Worm (Caenorhabditis elegans) whole organism, L1 larva: Measurements from ENCODE around the gene pelo-1.

Experiments used
- C04F5.9 ChIP-seq: sonication (generic microtip); optimal IDR thresholded peaks from 2 replicates; lab custom pipeline; 2016; ENCODE audit warnings: missing genetic modification characterization, missing compliant biosample characterization
- C34B4.2 ChIP-seq: sonication (generic microtip); optimal IDR thresholded peaks from 2 replicates; lab custom pipeline; 2017; ENCODE audit warnings: mild to moderate bottlenecking, missing genetic modification characterization, missing compliant biosample characterization
- F16B12.6 ChIP-seq: fragments of 150-350 bp; optimal IDR thresholded peaks from 2 replicates; lab custom pipeline; 2014; ENCODE audit warnings: missing biosample characterization, missing genetic modification characterization
- Y116A8C.19 ChIP-seq: sonication (generic microtip); optimal IDR thresholded peaks from 2 replicates; lab custom pipeline; 2016; ENCODE audit warnings: missing compliant biosample characterization, missing genetic modification characterization, borderline replicate concordance
- aha-1 ChIP-seq: fragments of 150-350 bp; optimal IDR thresholded peaks from 2 replicates; lab custom pipeline; 2014; ENCODE audit warnings: missing biosample characterization, missing genetic modification characterization
- alr-1 ChIP-seq: fragments of 200-800 bp; sonication (Bioruptor generic); optimal IDR thresholded peaks from 2 replicates; lab custom pipeline; 2018; ENCODE audit warnings: borderline replicate concordance, mild to moderate bottlenecking, missing genetic modification characterization, missing compliant biosample characterization
- aly-2 ChIP-seq: fragments of 150-350 bp; optimal IDR thresholded peaks from 2 replicates; lab custom pipeline; 2014; ENCODE audit warnings: missing biosample characterization, missing genetic modification characterization
- ama-1 ChIP-seq: fragments of 150-350 bp; optimal IDR thresholded peaks from 2 replicates; lab custom pipeline; 2014
- ceh-63 ChIP-seq: fragments of 200-800 bp; sonication (Bioruptor generic); optimal IDR thresholded peaks from 2 replicates; lab custom pipeline; 2018; ENCODE audit warnings: mild to moderate bottlenecking, missing genetic modification characterization, missing compliant biosample characterization
- ceh-8 ChIP-seq: fragments of 200-800 bp; sonication (Bioruptor generic); optimal IDR thresholded peaks from 2 replicates; lab custom pipeline; 2018; ENCODE audit warnings: mild to moderate bottlenecking, missing genetic modification characterization, moderate library complexity, missing compliant biosample characterization
- ceh-82 ChIP-seq, 3 experiments: fragments of 150-350 bp in 1 of 3; sonication (generic microtip) in 2 of 3; optimal IDR thresholded peaks; 2 replicates each; lab custom pipeline; 2014 to 2017; ENCODE audit warnings: missing biosample characterization in 3 of 3, missing genetic modification characterization in 3 of 3
- ceh-90 ChIP-seq: sonication (generic microtip); optimal IDR thresholded peaks from 2 replicates; lab custom pipeline; 2016; ENCODE audit warnings: missing genetic modification characterization, missing compliant biosample characterization
- ces-1 ChIP-seq: fragments of 150-350 bp; optimal IDR thresholded peaks from 2 replicates; lab custom pipeline; 2014; ENCODE audit warnings: missing biosample characterization, missing genetic modification reagents, missing genetic modification characterization
- dpl-1 ChIP-seq, 3 experiments: fragments of 150-350 bp in 2 of 3; sonication (generic microtip) in 1 of 3; optimal IDR thresholded peaks; 2 replicates each; lab custom pipeline; 2014 to 2017; ENCODE audit warnings: missing biosample characterization in 3 of 3, missing genetic modification characterization in 3 of 3, missing genetic modification reagents in 3 of 3
- efl-1 ChIP-seq, 4 experiments: fragments of 150-350 bp; optimal IDR thresholded peaks in 3 of 4; peaks in 1 of 4; 1 replicate in 1 of 4; 2 replicates in 3 of 4; lab custom pipeline; 2014; ENCODE audit warnings: missing biosample characterization in 2 of 4, missing genetic modification characterization in 2 of 4, missing genetic modification reagents in 2 of 4
- egl-27 ChIP-seq, 2 experiments: fragments of 150-350 bp in 1 of 2; sonication (generic microtip); optimal IDR thresholded peaks; 3 replicates each; lab custom pipeline; 2017 to 2018; ENCODE audit warnings: missing biosample characterization in 2 of 2, missing genetic modification characterization in 2 of 2, missing genetic modification reagents in 2 of 2
- elt-2 ChIP-seq: sonication (generic microtip); optimal IDR thresholded peaks from 2 replicates; lab custom pipeline; 2016; ENCODE audit warnings: missing genetic modification characterization, mild to moderate bottlenecking, inconsistent platforms, missing compliant biosample characterization, missing genetic modification reagents
- fkh-4 ChIP-seq: sonication (generic microtip); optimal IDR thresholded peaks from 2 replicates; lab custom pipeline; 2016; ENCODE audit warnings: missing compliant biosample characterization, missing genetic modification characterization, borderline replicate concordance
- fkh-8 ChIP-seq: sonication (generic microtip); optimal IDR thresholded peaks from 2 replicates; lab custom pipeline; 2016; ENCODE audit warnings: mild to moderate bottlenecking, missing genetic modification characterization, missing compliant biosample characterization
- fos-1 ChIP-seq: fragments of 150-350 bp; optimal IDR thresholded peaks from 2 replicates; lab custom pipeline; 2014; ENCODE audit warnings: missing biosample characterization, missing genetic modification characterization
- grh-1 ChIP-seq: fragments of 200-800 bp; sonication (Bioruptor generic); IDR thresholded peaks from 2 replicates; pipeline ENCODE4 v1.3.6; 2022; ENCODE audit warnings: missing genetic modification reagents, missing genetic modification characterization, missing compliant biosample characterization
- hlh-4 ChIP-seq: sonication (generic microtip); optimal IDR thresholded peaks from 2 replicates; lab custom pipeline; 2016; ENCODE audit warnings: mild to moderate bottlenecking, missing genetic modification characterization, missing compliant biosample characterization
- hpl-2 ChIP-seq: fragments of 150-350 bp; optimal IDR thresholded peaks from 2 replicates; lab custom pipeline; 2014; ENCODE audit warnings: missing biosample characterization, missing genetic modification reagents, missing genetic modification characterization
- jun-1 ChIP-seq: fragments of 150-350 bp; optimal IDR thresholded peaks from 2 replicates; lab custom pipeline; 2014; ENCODE audit warnings: missing biosample characterization, missing genetic modification reagents, missing genetic modification characterization
- lin-15B ChIP-seq: fragments of 150-350 bp; sonication (generic microtip); optimal IDR thresholded peaks from 3 replicates; lab custom pipeline; 2014; ENCODE audit warnings: missing biosample characterization, missing genetic modification characterization
- lin-35 ChIP-seq, 2 experiments: fragments of 150-350 bp; optimal IDR thresholded peaks; 2 replicates each; lab custom pipeline; 2014; ENCODE audit warnings: missing biosample characterization in 2 of 2, missing genetic modification characterization in 2 of 2, missing genetic modification reagents in 2 of 2
- lin-39 ChIP-seq: fragments of 150-350 bp; optimal IDR thresholded peaks from 2 replicates; lab custom pipeline; 2014; ENCODE audit warnings: missing biosample characterization, missing genetic modification reagents, missing genetic modification characterization
- lir-3 ChIP-seq: sonication (generic microtip); optimal IDR thresholded peaks from 2 replicates; lab custom pipeline; 2016; ENCODE audit warnings: mild to moderate bottlenecking, missing genetic modification characterization, moderate library complexity, missing compliant biosample characterization; ENCODE audit not compliant: poor library complexity
- lsy-2 ChIP-seq, 2 experiments: fragments of 150-350 bp; optimal IDR thresholded peaks; 2 replicates each; lab custom pipeline; 2014; ENCODE audit warnings: missing biosample characterization in 2 of 2, missing genetic modification characterization in 2 of 2
- mdl-1 ChIP-seq, 2 experiments: fragments of 150-350 bp; optimal IDR thresholded peaks; 2 replicates each; lab custom pipeline; 2014 to 2017; ENCODE audit warnings: missing biosample characterization in 2 of 2, missing genetic modification characterization in 2 of 2, inconsistent platforms in 1 of 2
- mef-2 ChIP-seq: fragments of 150-350 bp; optimal IDR thresholded peaks from 2 replicates; lab custom pipeline; 2014; ENCODE audit warnings: missing biosample characterization, missing genetic modification characterization
- nhr-20 ChIP-seq: sonication (generic microtip); optimal IDR thresholded peaks from 2 replicates; lab custom pipeline; 2016; ENCODE audit warnings: mild to moderate bottlenecking, missing genetic modification characterization, missing compliant biosample characterization
- nhr-237 ChIP-seq: fragments of 150-350 bp; optimal IDR thresholded peaks from 2 replicates; lab custom pipeline; 2014; ENCODE audit warnings: missing biosample characterization, missing genetic modification characterization
- nhr-28 ChIP-seq: fragments of 150-350 bp; optimal IDR thresholded peaks from 2 replicates; lab custom pipeline; 2014; ENCODE audit warnings: missing biosample characterization, missing genetic modification characterization
- nhr-71 ChIP-seq: sonication (generic microtip); optimal IDR thresholded peaks from 2 replicates; lab custom pipeline; 2016; ENCODE audit warnings: mild to moderate bottlenecking, missing genetic modification characterization, moderate library complexity, missing compliant biosample characterization
- nhr-76 ChIP-seq: sonication (generic microtip); optimal IDR thresholded peaks from 2 replicates; lab custom pipeline; 2017; ENCODE audit warnings: missing biosample characterization, missing genetic modification characterization
- nhr-77 ChIP-seq: fragments of 150-350 bp; optimal IDR thresholded peaks from 2 replicates; lab custom pipeline; 2014; ENCODE audit warnings: missing biosample characterization, missing genetic modification characterization
- nhr-84 ChIP-seq: sonication (generic microtip); optimal IDR thresholded peaks from 2 replicates; lab custom pipeline; 2017; ENCODE audit warnings: missing biosample characterization, missing genetic modification characterization
- nhr-85 ChIP-seq: sonication (generic microtip); peaks from one replicate; lab custom pipeline; 2016; ENCODE audit warnings: missing genetic modification characterization, inconsistent platforms, missing compliant biosample characterization
- pax-3 ChIP-seq: fragments of 200-800 bp; sonication (Bioruptor generic); optimal IDR thresholded peaks from 2 replicates; lab custom pipeline; 2018; ENCODE audit warnings: mild to moderate bottlenecking, missing genetic modification characterization, moderate library complexity, missing compliant biosample characterization
- pqm-1 ChIP-seq: sonication (generic microtip); optimal IDR thresholded peaks from 3 replicates; lab custom pipeline; 2017; ENCODE audit warnings: missing biosample characterization, missing genetic modification characterization
- skn-1 ChIP-seq: fragments of 150-350 bp; optimal IDR thresholded peaks from 2 replicates; lab custom pipeline; 2014; ENCODE audit warnings: missing biosample characterization, missing genetic modification characterization
- snpc-4 ChIP-seq: fragments of 150-350 bp; optimal IDR thresholded peaks from 2 replicates; lab custom pipeline; 2014; ENCODE audit warnings: missing biosample characterization, missing genetic modification characterization
- sup-37 ChIP-seq: fragments of 200-800 bp; sonication (Bioruptor generic); optimal IDR thresholded peaks from 2 replicates; lab custom pipeline; 2018; ENCODE audit warnings: mild to moderate bottlenecking, missing genetic modification characterization, missing compliant biosample characterization
- swsn-7 ChIP-seq: sonication (generic microtip); optimal IDR thresholded peaks from 2 replicates; lab custom pipeline; 2016; ENCODE audit warnings: missing genetic modification characterization, missing compliant biosample characterization
- tbx-2 ChIP-seq: sonication (generic microtip); optimal IDR thresholded peaks from 2 replicates; lab custom pipeline; 2016; ENCODE audit warnings: missing genetic modification characterization, missing compliant biosample characterization
- unc-130 ChIP-seq: fragments of 150-350 bp; optimal IDR thresholded peaks from 2 replicates; lab custom pipeline; 2017; ENCODE audit warnings: missing biosample characterization, missing genetic modification characterization, inconsistent platforms
- unc-62 ChIP-seq: fragments of 150-350 bp; optimal IDR thresholded peaks from 2 replicates; lab custom pipeline; 2014; ENCODE audit warnings: missing biosample characterization, missing genetic modification reagents, missing genetic modification characterization
- unc-98 ChIP-seq: fragments of 200-800 bp; sonication (Bioruptor generic); IDR thresholded peaks from 2 replicates; pipeline ENCODE4 v1.3.6; 2022; ENCODE audit warnings: missing genetic modification characterization, missing compliant biosample characterization
- vab-15 ChIP-seq: sonication (generic microtip); optimal IDR thresholded peaks from 2 replicates; lab custom pipeline; 2017; ENCODE audit warnings: missing genotype, mild to moderate bottlenecking, missing genetic modification characterization, missing compliant biosample characterization
- xbp-1 ChIP-seq: sonication (generic microtip); optimal IDR thresholded peaks from 2 replicates; lab custom pipeline; 2016; ENCODE audit warnings: missing genetic modification characterization, missing compliant biosample characterization
- zag-1 ChIP-seq: fragments of 150-350 bp; optimal IDR thresholded peaks from 2 replicates; lab custom pipeline; 2014; ENCODE audit warnings: missing biosample characterization, missing genetic modification characterization
- ztf-4 ChIP-seq: fragments of 150-350 bp; optimal IDR thresholded peaks from 2 replicates; lab custom pipeline; 2014; ENCODE audit warnings: missing biosample characterization, missing genetic modification characterization

pelo-1 gene

DNA sequence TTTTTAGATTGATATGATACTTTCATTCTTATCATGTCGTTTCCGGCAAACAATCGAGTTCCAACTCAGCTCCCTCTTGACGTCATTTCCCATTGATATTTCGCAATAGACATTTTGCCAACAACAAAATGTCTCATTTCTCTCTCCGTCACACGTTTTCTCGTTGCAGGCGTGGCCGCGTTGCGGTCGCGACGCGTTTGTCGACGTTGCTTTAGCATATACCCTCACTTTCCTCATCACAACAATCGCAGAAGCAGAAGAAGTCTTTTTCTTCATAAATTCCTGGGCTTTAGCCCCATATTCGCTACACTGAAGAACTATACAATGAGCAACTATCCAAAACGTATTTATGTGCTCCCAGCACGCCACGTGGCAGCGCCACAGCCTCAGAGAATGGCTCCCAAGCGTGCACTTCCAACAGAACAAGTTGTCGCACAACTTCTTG lies 10.3 kb downstream of the pelo-1 start, which contains the start of gene xbp-1:
xbp-1 (plus strand) TSS at position 151 of the 445 bp plus-strand sequence.
- TF ChIP-seq dpl-1 (GFP tag; optimal IDR thresholded peaks at IDR 0.05; lab: Kevin White, UChicago) (peak; percentile 64 to 73 (median 67)), nhr-71 (tag; lab: Kevin White, UChicago) (peak; percentile 95), nhr-28 (tag; lab: Kevin White, UChicago) (no peak), ama-1 (lab: Kevin White, UChicago) (peak; percentile 45), ceh-82 (tag; optimal IDR thresholded peaks at IDR 0.05; lab: Kevin White, UChicago) (peak; percentile 86 to 94 (median 88)), lsy-2 (tag; optimal IDR thresholded peaks at IDR 0.05; lab: Kevin White, UChicago) (peak; percentile 80 to 93), hpl-2 (GFP tag; lab: Kevin White, UChicago) (peak; percentile 88), unc-98 (GFP tag; lab: Robert Waterston, UW) (0 out of 2 replicates have a peak, but pooled peaks have one; percentile 31), nhr-237 (tag; lab: Kevin White, UChicago) (peak; percentile 85), lir-3 (peak; percentile 59), grh-1 (GFP tag; lab: Robert Waterston, UW) (no peak), pax-3 (peak; percentile 85), mdl-1 (tag; optimal IDR thresholded peaks at IDR 0.05; lab: Kevin White, UChicago) (peak in 1 of 2 experiments; percentile 92), Y116A8C.19 (tag; lab: Kevin White, UChicago) (no peak), vab-15 (peak; percentile 13), alr-1 (no peak), skn-1 (tag; lab: Kevin White, UChicago) (peak; percentile 95), swsn-7 (tag; lab: Kevin White, UChicago) (peak; percentile 78), ztf-4 (tag; lab: Kevin White, UChicago) (peak; percentile 66), efl-1 (optimal IDR thresholded peaks at IDR 0.05; lab: Kevin White, UChicago) (peak; percentile 76 to 86), efl-1 (GFP tag; optimal IDR thresholded peaks at IDR 0.05 in 1 of 2; lab: Kevin White, UChicago) (peak; percentile 67 to 95), egl-27 (tag; optimal IDR thresholded peaks at IDR 0.05; lab: Kevin White, UChicago) (peak in 1 of 2 experiments; percentile 65), elt-2 (tag; lab: Kevin White, UChicago) (peak; percentile 89), C04F5.9 (no peak), tbx-2 (peak; percentile 86), ceh-63 (no peak), nhr-77 (peak; percentile 84), zag-1 (no peak), pqm-1 (tag; lab: Kevin White, UChicago) (peak; percentile 79), fos-1 (tag; lab: Kevin White, UChicago) (peak; percentile 94), snpc-4 (peak; percentile 69), unc-130 (tag; lab: Kevin White, UChicago) (no peak), unc-62 (GFP tag; lab: Kevin White, UChicago) (peak; percentile 4), lin-39 (tag; lab: Kevin White, UChicago) (no peak), xbp-1 (tag; lab: Kevin White, UChicago) (no peak), ceh-8 (GFP tag; lab: Kevin White, UChicago) (peak; percentile 30), aly-2 (tag; lab: Kevin White, UChicago) (peak; percentile 45), lin-15B (tag; lab: Kevin White, UChicago) (peak; percentile 68), nhr-20 (tag; lab: Kevin White, UChicago) (peak; percentile 84), fkh-4 (tag; lab: Kevin White, UChicago) (no peak), aha-1 (tag; lab: Kevin White, UChicago) (no peak), nhr-76 (tag; lab: Kevin White, UChicago) (no peak), jun-1 (peak; percentile 94), hlh-4 (tag; lab: Kevin White, UChicago) (no peak), fkh-8 (tag; lab: Kevin White, UChicago) (peak; percentile 97), nhr-85 (tag; lab: Kevin White, UChicago) (peak; percentile 73), sup-37 (GFP tag; lab: Kevin White, UChicago) (peak; percentile 49), ces-1 (GFP tag; lab: Kevin White, UChicago) (no peak), nhr-84 (tag; lab: Kevin White, UChicago) (no peak), mef-2 (tag; lab: Kevin White, UChicago) (no peak), F16B12.6 (tag; lab: Kevin White, UChicago) (peak; percentile 44), lin-35 (GFP tag; optimal IDR thresholded peaks at IDR 0.05; lab: Kevin White, UChicago) (peak; percentile 80 to 87), C34B4.2 (tag; lab: Kevin White, UChicago) (no peak), ceh-90 (tag; lab: Kevin White, UChicago) (no peak)
